Worm (Caenorhabditis elegans): ENCODE data around the gene tag-153.

- TF ChIP-seq flt-1 (GFP tag; IDR thresholded peaks at IDR 0.05) (no peak), sea-1 (GFP tag; conservative IDR thresholded peaks at IDR 0.05) (no peak), F13C5.2 (tag; optimal IDR thresholded peaks at IDR 0.05) (no peak), scrt-1 (GFP tag; IDR thresholded peaks at IDR 0.05) (no peak), pes-1 (GFP tag; IDR thresholded peaks at IDR 0.05) (no peak), ama-1 (optimal IDR thresholded peaks at IDR 0.05) (no peak), tbx-11 (GFP tag; IDR thresholded peaks at IDR 0.05) (no peak), ceh-36 (tag; optimal IDR thresholded peaks at IDR 0.05) (no peak), hnd-1 (tag; optimal IDR thresholded peaks at IDR 0.05) (no peak), ets-7 (tag; optimal IDR thresholded peaks at IDR 0.05) (no peak), hmbx-1 (tag; optimal IDR thresholded peaks at IDR 0.05) (no peak), aly-1 (tag; optimal IDR thresholded peaks at IDR 0.05) (no peak), B0310.2 (tag; optimal IDR thresholded peaks at IDR 0.05) (no peak)
These were observed 31.0 kb upstream of the tag-153 start, which contains the start of gene ZK682.7 for ce11 chrV:9291919-9292318.

All from whole organism, early embryonic.